Worm (Caenorhabditis elegans) whole organism, L2 larva: Measurements from ENCODE around the gene cct-7.

Experiments used
- aly-2 ChIP-seq: fragments of 150-350 bp; optimal IDR thresholded peaks from 2 replicates; lab custom pipeline; 2014; ENCODE audit warnings: missing biosample characterization, missing genetic modification characterization
- ama-1 ChIP-seq: fragments of 150-350 bp; optimal IDR thresholded peaks from 2 replicates; lab custom pipeline; 2018; ENCODE audit warnings: inconsistent platforms
- ceh-82 ChIP-seq: fragments of 150-350 bp; optimal IDR thresholded peaks from 2 replicates; lab custom pipeline; 2014; ENCODE audit warnings: missing biosample characterization, missing genetic modification characterization
- dmd-4 ChIP-seq: sonication (generic microtip); optimal IDR thresholded peaks from 2 replicates; lab custom pipeline; 2017; ENCODE audit warnings: missing biosample characterization, missing genetic modification characterization
- gmeb-1 ChIP-seq: fragments of 150-350 bp; optimal IDR thresholded peaks from 2 replicates; lab custom pipeline; 2014; ENCODE audit warnings: missing biosample characterization, missing genetic modification characterization
- lin-13 ChIP-seq: fragments of 150-350 bp; optimal IDR thresholded peaks from 2 replicates; lab custom pipeline; 2014; ENCODE audit warnings: missing biosample characterization, missing genetic modification reagents, missing genetic modification characterization
- lin-39 ChIP-seq: fragments of 150-350 bp; optimal IDR thresholded peaks from 2 replicates; lab custom pipeline; 2014; ENCODE audit warnings: missing biosample characterization, missing genetic modification reagents, missing genetic modification characterization
- mab-5 ChIP-seq: fragments of 150-350 bp; optimal IDR thresholded peaks from 2 replicates; lab custom pipeline; 2014; ENCODE audit warnings: missing biosample characterization, missing genetic modification characterization
- nhr-12 ChIP-seq: fragments of 150-350 bp; optimal IDR thresholded peaks from 2 replicates; lab custom pipeline; 2014; ENCODE audit warnings: missing biosample characterization, missing genetic modification characterization
- sma-9 ChIP-seq, 2 experiments: fragments of 150-350 bp in 1 of 2; sonication (generic microtip) in 1 of 2; optimal IDR thresholded peaks; 2 replicates each; lab custom pipeline; 2014 to 2016; ENCODE audit warnings: missing genetic modification characterization in 2 of 2, mild to moderate bottlenecking in 1 of 2, missing biosample characterization in 1 of 2, missing compliant biosample characterization in 1 of 2, missing genetic modification reagents in 1 of 2, moderate library complexity in 1 of 2

DNA sequence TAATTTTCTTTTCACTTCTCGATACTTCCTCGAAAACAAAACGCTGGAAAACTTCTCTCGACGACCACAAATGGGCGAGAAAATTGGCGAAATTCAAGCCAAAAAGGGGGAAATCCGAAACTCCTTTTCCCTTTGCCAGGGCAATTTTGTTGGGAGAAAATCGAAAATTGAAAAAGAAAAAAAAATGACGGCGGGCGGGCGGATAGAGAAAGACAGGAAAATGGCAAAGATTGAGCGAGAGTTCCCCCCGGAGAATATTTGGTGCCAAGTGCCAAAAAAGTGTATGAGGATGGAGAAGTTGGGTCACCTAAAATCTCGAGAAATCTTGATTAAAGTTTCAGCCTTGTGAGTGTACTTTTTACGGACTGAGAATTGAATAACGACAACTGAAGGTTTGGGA is 16.3 kb downstream of the cct-7 start:
- TF ChIP-seq dmd-4 (tag; lab: Kevin White, UChicago): no peak
- no peak for TF ChIP-seq sma-9 (GFP tag; optimal IDR thresholded peaks at IDR 0.05; lab: Kevin White, UChicago)
- TF ChIP-seq sma-9 (tag; optimal IDR thresholded peaks at IDR 0.05; lab: Kevin White, UChicago): no peak
- no peak for TF ChIP-seq nhr-12 (tag; lab: Kevin White, UChicago)
- no peak for TF ChIP-seq gmeb-1
- TF ChIP-seq aly-2 (tag; lab: Kevin White, UChicago): no peak
- TF ChIP-seq ama-1 (lab: Kevin White, UChicago): no peak
- no peak for TF ChIP-seq lin-13 (GFP tag; lab: Kevin White, UChicago)
- TF ChIP-seq ceh-82 (tag; lab: Kevin White, UChicago): no peak
- no peak for TF ChIP-seq lin-39 (tag; lab: Kevin White, UChicago)
- no peak for TF ChIP-seq mab-5 (tag; lab: Kevin White, UChicago)
